Worm (Caenorhabditis elegans) whole organism, mixed stage, embryonic: Measurements from ENCODE around the gene Y67D8B.3.

Experiments
- M03D4.4 ChIP-seq: sonication (generic microtip); optimal IDR thresholded peaks from 2 replicates; lab custom pipeline; 2017; ENCODE audit warnings: mild to moderate bottlenecking, missing genetic modification characterization, missing compliant biosample characterization
- bed-3 ChIP-seq: fragments of 200-800 bp; sonication (Bioruptor generic); optimal IDR thresholded peaks from 3 replicates; lab custom pipeline; 2018; ENCODE audit warnings: mild to moderate bottlenecking, missing genetic modification characterization, moderate library complexity, missing compliant biosample characterization
- blmp-1 ChIP-seq: fragments of 150-350 bp; optimal IDR thresholded peaks from 2 replicates; lab custom pipeline; 2014; ENCODE audit warnings: missing biosample characterization, missing genetic modification characterization
- ceh-39 ChIP-seq: fragments of 150-350 bp; optimal IDR thresholded peaks from 2 replicates; lab custom pipeline; 2014; ENCODE audit warnings: missing biosample characterization, missing genetic modification characterization
- ceh-43 ChIP-seq: fragments of 200-800 bp; sonication (Bioruptor generic); optimal IDR thresholded peaks from 2 replicates; lab custom pipeline; 2018; ENCODE audit warnings: mild to moderate bottlenecking, missing genetic modification characterization, moderate library complexity, missing compliant biosample characterization
- ceh-83 ChIP-seq: fragments of 200-800 bp; sonication (Bioruptor generic); optimal IDR thresholded peaks from 2 replicates; lab custom pipeline; 2018; ENCODE audit warnings: mild to moderate bottlenecking, missing genetic modification characterization, missing compliant biosample characterization
- ces-1 ChIP-seq: fragments of 150-350 bp; optimal IDR thresholded peaks from 2 replicates; lab custom pipeline; 2014; ENCODE audit warnings: missing biosample characterization, missing genetic modification reagents, missing genetic modification characterization
- cnd-1 ChIP-seq: fragments of 200-800 bp; sonication (Bioruptor generic); optimal IDR thresholded peaks from 2 replicates; lab custom pipeline; 2018; ENCODE audit warnings: mild to moderate bottlenecking, missing genetic modification characterization, missing compliant biosample characterization
- drap-1 ChIP-seq: fragments of 200-800 bp; sonication (Bioruptor generic); optimal IDR thresholded peaks from 3 replicates; lab custom pipeline; 2018; ENCODE audit warnings: mild to moderate bottlenecking, missing genetic modification characterization, missing compliant biosample characterization
- elt-1 ChIP-seq: sonication (generic microtip); optimal IDR thresholded peaks from 2 replicates; lab custom pipeline; 2017; ENCODE audit warnings: missing genetic modification characterization, mild to moderate bottlenecking, missing compliant biosample characterization, antibody characterized with exemption, moderate library complexity, borderline replicate concordance; ENCODE audit not compliant: insufficient read depth
- elt-3 ChIP-seq: fragments of 150-350 bp; optimal IDR thresholded peaks from 2 replicates; lab custom pipeline; 2014; ENCODE audit warnings: missing biosample characterization, missing genetic modification characterization
- flh-1 ChIP-seq: fragments of 200-800 bp; sonication (Bioruptor generic); optimal IDR thresholded peaks from 2 replicates; lab custom pipeline; 2018; ENCODE audit warnings: mild to moderate bottlenecking, missing genetic modification characterization, moderate library complexity, missing compliant biosample characterization
- ham-2 ChIP-seq: fragments of 200-800 bp; sonication (Bioruptor generic); optimal IDR thresholded peaks from 2 replicates; lab custom pipeline; 2018; ENCODE audit warnings: mild to moderate bottlenecking, missing genetic modification characterization, missing compliant biosample characterization
- hlh-1 ChIP-seq: fragments of 150-350 bp; optimal IDR thresholded peaks from 2 replicates; lab custom pipeline; 2014; ENCODE audit warnings: missing biosample characterization, missing genetic modification reagents, missing genetic modification characterization
- lin-13 ChIP-seq: fragments of 150-350 bp; optimal IDR thresholded peaks from 2 replicates; lab custom pipeline; 2014; ENCODE audit warnings: missing biosample characterization, missing genetic modification characterization
- lin-32 ChIP-seq: fragments of 200-800 bp; sonication (Bioruptor generic); optimal IDR thresholded peaks from 2 replicates; lab custom pipeline; 2018; ENCODE audit warnings: mild to moderate bottlenecking, missing genetic modification characterization, missing compliant biosample characterization
- lsy-2 ChIP-seq: fragments of 150-350 bp; optimal IDR thresholded peaks from 2 replicates; lab custom pipeline; 2014; ENCODE audit warnings: missing biosample characterization, missing genetic modification characterization
- mab-5 ChIP-seq: fragments of 150-350 bp; optimal IDR thresholded peaks from 2 replicates; lab custom pipeline; 2014; ENCODE audit warnings: missing biosample characterization, missing genetic modification characterization
- mep-1 ChIP-seq: fragments of 150-350 bp; optimal IDR thresholded peaks from 2 replicates; lab custom pipeline; 2017; ENCODE audit warnings: missing biosample characterization, missing genetic modification reagents, missing genetic modification characterization, inconsistent platforms
- mls-2 ChIP-seq: sonication (generic microtip); optimal IDR thresholded peaks from 2 replicates; lab custom pipeline; 2016; ENCODE audit warnings: mild to moderate bottlenecking, missing genetic modification characterization, moderate library complexity, missing compliant biosample characterization
- nhr-12 ChIP-seq: fragments of 150-350 bp; optimal IDR thresholded peaks from 2 replicates; lab custom pipeline; 2014; ENCODE audit warnings: missing biosample characterization, missing genetic modification characterization
- nhr-2 ChIP-seq: fragments of 150-350 bp; optimal IDR thresholded peaks from 2 replicates; lab custom pipeline; 2014; ENCODE audit warnings: missing biosample characterization, missing genetic modification characterization
- nhr-237 ChIP-seq: fragments of 150-350 bp; optimal IDR thresholded peaks from 2 replicates; lab custom pipeline; 2014; ENCODE audit warnings: missing biosample characterization, missing genetic modification characterization
- nhr-28 ChIP-seq: fragments of 150-350 bp; optimal IDR thresholded peaks from 2 replicates; lab custom pipeline; 2014; ENCODE audit warnings: missing biosample characterization, missing genetic modification characterization
- nhr-76 ChIP-seq: sonication (generic microtip); optimal IDR thresholded peaks from 2 replicates; lab custom pipeline; 2017; ENCODE audit warnings: missing biosample characterization, missing genetic modification characterization
- pha-4 ChIP-seq: fragments of 150-350 bp; optimal IDR thresholded peaks from 2 replicates; lab custom pipeline; 2018; ENCODE audit warnings: missing biosample characterization, missing genetic modification reagents, missing genetic modification characterization
- sem-2 ChIP-seq: fragments of 200-800 bp; sonication (Bioruptor generic); optimal IDR thresholded peaks from 2 replicates; lab custom pipeline; 2018; ENCODE audit warnings: mild to moderate bottlenecking, missing genetic modification characterization, missing compliant biosample characterization
- snpc-4 ChIP-seq: fragments of 150-350 bp; optimal IDR thresholded peaks from 2 replicates; lab custom pipeline; 2014; ENCODE audit warnings: missing biosample characterization, missing genetic modification characterization
- sptf-1 ChIP-seq: sonication (generic microtip); optimal IDR thresholded peaks from 2 replicates; lab custom pipeline; 2017; ENCODE audit warnings: mild to moderate bottlenecking, missing genetic modification characterization, moderate library complexity, missing compliant biosample characterization
- tbx-8 ChIP-seq: fragments of 200-800 bp; sonication (Bioruptor generic); optimal IDR thresholded peaks from 2 replicates; lab custom pipeline; 2018; ENCODE audit warnings: mild to moderate bottlenecking, missing genetic modification characterization, moderate library complexity, missing compliant biosample characterization
- unc-120 ChIP-seq: sonication (generic microtip); optimal IDR thresholded peaks from 2 replicates; lab custom pipeline; 2017; ENCODE audit warnings: missing genetic modification characterization, missing compliant biosample characterization; ENCODE audit not compliant: poor library complexity, severe bottlenecking
- unc-39 ChIP-seq: fragments of 150-350 bp; optimal IDR thresholded peaks from 2 replicates; lab custom pipeline; 2014; ENCODE audit warnings: missing biosample characterization, missing genetic modification characterization
- unc-62 ChIP-seq: fragments of 150-350 bp; optimal IDR thresholded peaks from 2 replicates; lab custom pipeline; 2014; ENCODE audit warnings: missing biosample characterization, missing genetic modification reagents, missing genetic modification characterization
- zip-8 ChIP-seq: fragments of 150-350 bp; optimal IDR thresholded peaks from 2 replicates; lab custom pipeline; 2014; ENCODE audit warnings: missing biosample characterization, missing genetic modification characterization
- ztf-11 ChIP-seq: fragments of 150-350 bp; optimal IDR thresholded peaks from 2 replicates; lab custom pipeline; 2014; ENCODE audit warnings: missing biosample characterization, missing genetic modification characterization

The Y67D8B.3 gene

DNA sequence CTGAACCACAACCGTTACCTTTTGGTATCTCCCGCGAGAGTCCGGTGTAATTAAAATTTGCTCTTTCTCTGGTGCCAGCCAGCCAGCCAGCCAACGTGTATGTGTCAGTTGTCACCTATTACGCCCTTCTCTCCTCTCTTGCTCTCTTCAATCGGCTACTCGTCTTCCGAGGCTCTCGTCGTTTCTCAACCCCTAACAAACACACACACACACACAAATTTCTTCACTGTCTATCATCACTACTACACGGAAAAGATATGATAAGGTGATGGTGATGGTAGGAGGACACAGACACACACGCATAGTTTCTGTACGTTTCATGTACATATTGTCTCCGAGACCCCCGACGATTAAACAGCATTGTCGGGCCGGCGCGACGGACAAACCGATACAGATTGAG, 29.6 kb upstream of the Y67D8B.3 start:
- TF ChIP-seq tbx-8 (GFP tag; lab: Kevin White, UChicago) (no peak), lin-32 (peak; percentile 28), unc-120 (tag; lab: Kevin White, UChicago) (peak; percentile 63), nhr-2 (tag; lab: Kevin White, UChicago) (no peak), sptf-1 (tag; lab: Kevin White, UChicago) (peak; percentile 20), unc-62 (GFP tag; lab: Kevin White, UChicago) (peak; percentile 77), hlh-1 (peak; percentile 96), ham-2 (peak; percentile 10), mab-5 (no peak)
- TF ChIP-seq, all 35 proteins: peak for 6

DNA sequence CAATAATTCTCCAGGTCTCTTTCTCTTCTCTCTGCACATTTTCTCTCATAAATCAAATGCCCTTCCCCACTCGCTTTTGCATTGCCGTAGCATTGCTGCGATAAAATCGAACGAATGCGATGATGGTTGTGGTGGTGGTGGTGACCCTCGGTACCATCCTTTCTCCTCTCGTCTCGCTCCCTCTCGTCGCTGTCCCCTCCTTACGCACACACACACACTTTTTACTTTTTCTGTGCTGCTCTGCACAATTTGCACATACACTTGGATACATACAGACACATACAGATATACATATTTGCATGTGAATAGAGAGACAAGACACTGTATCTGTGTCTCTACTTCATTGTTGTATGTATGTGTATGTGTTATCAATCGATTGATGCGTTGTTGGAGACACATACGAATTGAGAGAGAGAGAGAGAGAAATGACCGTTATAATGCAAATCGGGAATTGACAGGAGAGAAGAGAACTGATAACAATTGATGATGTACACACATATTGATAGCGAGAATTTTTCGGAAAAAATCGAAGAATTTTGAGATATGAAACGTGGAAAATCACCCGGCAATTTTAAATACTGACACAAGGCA, 25.6 kb upstream of the Y67D8B.3 start:
- TF ChIP-seq ham-2: peak; percentile 79
- no peak for TF ChIP-seq mep-1
- TF ChIP-seq pha-4 (tag; lab: Kevin White, UChicago): peak; percentile 83
- peak; percentile 76 for TF ChIP-seq elt-3 (tag; lab: Kevin White, UChicago)
- TF ChIP-seq bed-3 (GFP tag; lab: Kevin White, UChicago): no peak
- peak; percentile 57 for TF ChIP-seq mab-5
- peak; percentile 23 for TF ChIP-seq nhr-237 (tag; lab: Kevin White, UChicago)
- no peak for TF ChIP-seq ztf-11 (tag; lab: Kevin White, UChicago)
- peak; percentile 80 for TF ChIP-seq hlh-1
- TF ChIP-seq ces-1 (GFP tag; lab: Kevin White, UChicago): no peak
- no peak for TF ChIP-seq tbx-8 (GFP tag; lab: Kevin White, UChicago)
- TF ChIP-seq sptf-1 (tag; lab: Kevin White, UChicago): no peak
- peak; percentile 58 for TF ChIP-seq ceh-39 (tag; lab: Kevin White, UChicago)
- TF ChIP-seq ceh-43 (GFP tag; lab: Kevin White, UChicago): peak; percentile 48
- no peak for TF ChIP-seq flh-1 (GFP tag; lab: Kevin White, UChicago)
- TF ChIP-seq blmp-1 (tag; lab: Kevin White, UChicago): no peak
- no peak for TF ChIP-seq nhr-76 (tag; lab: Kevin White, UChicago)
- TF ChIP-seq lin-13 (tag; lab: Kevin White, UChicago): peak; percentile 7
- TF ChIP-seq drap-1: peak; percentile 61
- no peak for TF ChIP-seq ceh-83 (GFP tag; lab: Kevin White, UChicago)
- TF ChIP-seq elt-1: peak; percentile 43
- no peak for TF ChIP-seq sem-2
- no peak for TF ChIP-seq nhr-12
- TF ChIP-seq lin-32: no peak
- TF ChIP-seq snpc-4 (tag; lab: Kevin White, UChicago): no peak
- TF ChIP-seq unc-120 (tag; lab: Kevin White, UChicago): peak; percentile 81
- TF ChIP-seq M03D4.4 (tag; lab: Kevin White, UChicago): peak; percentile 45
- peak; percentile 45 for TF ChIP-seq mls-2 (tag; lab: Kevin White, UChicago)
- TF ChIP-seq nhr-2 (tag; lab: Kevin White, UChicago): peak; percentile 17
- peak; percentile 38 for TF ChIP-seq lsy-2 (tag; lab: Kevin White, UChicago)
- TF ChIP-seq nhr-28 (tag; lab: Kevin White, UChicago): peak; percentile 60
- peak; percentile 92 for TF ChIP-seq unc-62 (GFP tag; lab: Kevin White, UChicago)
- no peak for TF ChIP-seq zip-8 (tag; lab: Kevin White, UChicago)
- peak; percentile 34 for TF ChIP-seq cnd-1 (tag; lab: Kevin White, UChicago)
- TF ChIP-seq unc-39 (tag; lab: Kevin White, UChicago): no peak
- TF ChIP-seq, all 35 proteins: peak for 19

DNA sequence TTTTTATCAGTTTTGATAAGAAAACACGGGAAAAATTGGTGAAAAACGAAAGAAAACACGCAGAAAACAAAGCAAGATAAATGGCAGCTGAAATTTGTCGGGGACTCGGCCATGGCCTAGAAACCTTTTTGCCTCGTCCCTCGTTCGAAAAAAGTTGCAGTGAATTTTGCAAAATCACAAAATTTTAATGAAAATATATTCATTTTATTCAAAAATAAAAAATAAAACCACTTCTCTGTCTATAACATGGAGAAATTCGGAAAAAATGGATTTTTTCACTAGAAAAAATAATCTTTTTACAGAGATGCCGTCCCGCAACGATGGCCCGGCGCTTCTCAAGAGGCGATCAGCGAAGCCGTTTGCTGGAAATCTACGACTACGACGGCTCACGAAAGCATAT, 20.1 kb upstream of the Y67D8B.3 start, which contains the start of gene Y67D8A.2:
Y67D8A.2 (plus strand) TSS at position 301 of the 400 bp plus-strand sequence.
- no peak for TF ChIP-seq unc-39 (tag; lab: Kevin White, UChicago)
- TF ChIP-seq unc-62 (GFP tag; lab: Kevin White, UChicago): no peak
- no peak for TF ChIP-seq nhr-2 (tag; lab: Kevin White, UChicago)
- no peak for TF ChIP-seq sptf-1 (tag; lab: Kevin White, UChicago)
- no peak for TF ChIP-seq snpc-4 (tag; lab: Kevin White, UChicago)
- no peak for TF ChIP-seq ztf-11 (tag; lab: Kevin White, UChicago)
- no peak for TF ChIP-seq nhr-28 (tag; lab: Kevin White, UChicago)
- TF ChIP-seq mab-5: no peak
